Fruit fly (Drosophila melanogaster) whole organism, adult: ENCODE data around the gene CG4045.

Experiments
- CG11617 ChIP-seq: fragments of 200-800 bp; sonication (Bioruptor generic); optimal IDR thresholded peaks from 2 replicates; lab custom pipeline; 2017; ENCODE audit warnings: mild to moderate bottlenecking, missing biosample characterization, missing genetic modification reagents, missing genetic modification characterization
- CG12768 ChIP-seq: fragments of 200-800 bp; sonication (Bioruptor generic); optimal IDR thresholded peaks from 2 replicates; lab custom pipeline; 2017; ENCODE audit warnings: missing biosample characterization, missing genetic modification characterization, mild to moderate bottlenecking, moderate library complexity, missing genetic modification reagents
- CG14711 ChIP-seq: fragments of 200-800 bp; sonication (Bioruptor generic); optimal IDR thresholded peaks from 2 replicates; lab custom pipeline; 2018; ENCODE audit warnings: missing biosample characterization, mild to moderate bottlenecking, missing genetic modification characterization, moderate library complexity
- CG1620 ChIP-seq: fragments of 200-800 bp; sonication (Bioruptor generic); optimal IDR thresholded peaks from 2 replicates; lab custom pipeline; 2016; ENCODE audit warnings: missing biosample characterization, missing genetic modification characterization
- CG33017 ChIP-seq: fragments of 200-800 bp; sonication (Bioruptor generic); optimal IDR thresholded peaks from 2 replicates; lab custom pipeline; 2018; ENCODE audit warnings: missing biosample characterization, mild to moderate bottlenecking, missing genetic modification characterization, moderate library complexity
- CG5204 ChIP-seq: fragments of 200-800 bp; sonication (Bioruptor generic); optimal IDR thresholded peaks from 2 replicates; lab custom pipeline; 2016; ENCODE audit warnings: missing biosample characterization, missing genetic modification characterization
- CG7045 ChIP-seq: fragments of 200-800 bp; sonication (Bioruptor generic); optimal IDR thresholded peaks from 2 replicates; lab custom pipeline; 2017; ENCODE audit warnings: missing biosample characterization, mild to moderate bottlenecking, missing genetic modification characterization
- CG7101 ChIP-seq: fragments of 200-800 bp; sonication (Bioruptor generic); optimal IDR thresholded peaks from 2 replicates; lab custom pipeline; 2018; ENCODE audit warnings: missing biosample characterization, mild to moderate bottlenecking, missing genetic modification characterization, moderate library complexity
- Clk ChIP-seq: fragments of 200-800 bp; sonication (Bioruptor generic); optimal IDR thresholded peaks from 2 replicates; lab custom pipeline; 2017; ENCODE audit warnings: missing biosample characterization, missing genetic modification characterization
- Crg-1 ChIP-seq: fragments of 200-800 bp; sonication (Bioruptor generic); optimal IDR thresholded peaks from 2 replicates; lab custom pipeline; 2016; ENCODE audit warnings: missing biosample characterization, missing genetic modification characterization
- Hr96 ChIP-seq: fragments of 200-800 bp; sonication (Bioruptor generic); optimal IDR thresholded peaks from 2 replicates; lab custom pipeline; 2016; ENCODE audit warnings: missing biosample characterization, missing genetic modification characterization
- Mnt ChIP-seq: fragments of 200-800 bp; sonication (Bioruptor generic); optimal IDR thresholded peaks from 2 replicates; lab custom pipeline; 2016; ENCODE audit warnings: missing biosample characterization, mild to moderate bottlenecking, missing genetic modification characterization
- bab1 ChIP-seq: fragments of 200-800 bp; sonication (Bioruptor generic); optimal IDR thresholded peaks from 3 replicates; lab custom pipeline; 2019; ENCODE audit warnings: missing biosample characterization, mild to moderate bottlenecking, missing genetic modification characterization, moderate library complexity
- cic ChIP-seq: fragments of 200-800 bp; sonication (Bioruptor generic); optimal IDR thresholded peaks from 2 replicates; lab custom pipeline; 2017; ENCODE audit warnings: missing biosample characterization, mild to moderate bottlenecking, missing genetic modification characterization, moderate library complexity
- cnc ChIP-seq, 2 experiments: fragments of >200 bp; optimal IDR thresholded peaks; 2 replicates each; lab custom pipeline; 2017
- kay ChIP-seq: fragments of 200-800 bp; sonication (Bioruptor generic); peaks from one replicate; lab custom pipeline; 2016; ENCODE audit warnings: missing biosample characterization, missing genetic modification characterization, borderline replicate concordance
- ovo ChIP-seq: fragments of 200-800 bp; sonication (Bioruptor generic); optimal IDR thresholded peaks from 2 replicates; lab custom pipeline; 2016; ENCODE audit warnings: missing biosample characterization, missing genetic modification characterization
- pad ChIP-seq: fragments of 200-800 bp; sonication (Bioruptor generic); optimal IDR thresholded peaks from 3 replicates; lab custom pipeline; 2017; ENCODE audit warnings: missing biosample characterization, missing genetic modification characterization, mild to moderate bottlenecking, moderate library complexity, missing genetic modification reagents
- tj ChIP-seq: fragments of 200-800 bp; sonication (Bioruptor generic); optimal IDR thresholded peaks from 3 replicates; lab custom pipeline; 2017; ENCODE audit warnings: missing biosample characterization, mild to moderate bottlenecking, missing genetic modification characterization, moderate library complexity
- toe ChIP-seq: fragments of 200-800 bp; sonication (Bioruptor generic); optimal IDR thresholded peaks from 2 replicates; lab custom pipeline; 2016; ENCODE audit warnings: missing biosample characterization, missing genetic modification characterization

Gene CG4045

dm6 chrX:2104365-2104764, 28.7 kb upstream of the CG4045 start:
- no peak for TF ChIP-seq CG33017 (tag; lab: Kevin White, UChicago)
- no peak for TF ChIP-seq bab1
- TF ChIP-seq Mnt (GFP tag; lab: Kevin White, UChicago): no peak
- no peak for TF ChIP-seq CG7045
- TF ChIP-seq Crg-1 (GFP tag; lab: Kevin White, UChicago): no peak
- TF ChIP-seq Clk: no peak
- TF ChIP-seq cic (GFP tag; lab: Kevin White, UChicago): no peak
- no peak for TF ChIP-seq cnc (optimal IDR thresholded peaks at IDR 0.05; lab: Kevin White, UChicago)
- TF ChIP-seq kay (GFP tag; lab: Kevin White, UChicago): no peak
- TF ChIP-seq toe: no peak
- no peak for TF ChIP-seq CG1620
- no peak for TF ChIP-seq CG7101 (tag; lab: Kevin White, UChicago)
- no peak for TF ChIP-seq CG14711 (tag; lab: Kevin White, UChicago)
- no peak for TF ChIP-seq pad (GFP tag; lab: Kevin White, UChicago)
- TF ChIP-seq CG5204 (GFP tag; lab: Kevin White, UChicago): no peak
- no peak for TF ChIP-seq tj (GFP tag; lab: Kevin White, UChicago)

DNA sequence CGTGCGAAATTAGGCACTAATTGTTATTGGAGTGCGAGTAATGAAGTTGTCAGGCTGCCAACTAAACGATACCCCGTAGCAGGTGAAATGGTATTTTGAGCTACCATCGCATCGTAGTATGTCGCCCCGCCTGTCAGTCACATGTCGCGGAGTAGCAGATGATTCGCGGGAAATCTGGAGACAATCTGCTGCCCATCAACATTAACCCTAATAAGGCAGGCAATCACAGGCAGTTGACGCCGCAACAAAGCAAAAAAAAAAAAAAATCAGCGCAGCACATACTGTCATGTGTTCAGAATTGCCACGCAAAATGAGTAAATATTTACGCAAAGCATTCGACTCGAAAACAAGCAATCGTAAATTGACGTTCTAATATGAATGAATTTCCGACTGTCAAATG, 28.2 kb upstream of the CG4045 start:
- TF ChIP-seq CG5204 (GFP tag; lab: Kevin White, UChicago) (no peak), CG14711 (tag; lab: Kevin White, UChicago) (no peak), kay (GFP tag; lab: Kevin White, UChicago) (no peak), Clk (no peak)

dm6 chrX:2098267-2098666, 22.6 kb upstream of the CG4045 start:
- TF ChIP-seq CG11617 (GFP tag; lab: Kevin White, UChicago): no peak
- TF ChIP-seq CG14711 (tag; lab: Kevin White, UChicago): peak; percentile 40
- TF ChIP-seq pad (GFP tag; lab: Kevin White, UChicago): no peak
- peak; percentile 8 for TF ChIP-seq CG33017 (tag; lab: Kevin White, UChicago)

DNA sequence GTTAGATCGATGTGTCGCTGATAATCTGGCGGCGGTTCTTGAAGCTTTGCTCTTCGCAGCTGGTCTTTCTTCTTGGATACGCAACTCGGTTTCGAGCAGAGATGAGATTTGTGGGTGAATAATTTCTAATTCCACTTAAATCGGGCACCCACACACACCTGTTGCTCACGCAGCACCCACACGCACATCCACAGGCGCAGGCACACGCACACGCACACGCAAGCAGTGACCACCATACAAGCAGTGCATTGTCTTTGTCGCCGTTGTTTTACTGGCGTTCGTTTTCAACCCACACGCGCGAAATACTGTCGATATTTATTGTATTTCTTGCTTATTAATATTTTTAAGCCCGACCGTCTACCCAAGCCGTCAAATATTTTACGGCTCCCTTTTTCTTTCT, 20.6 kb upstream of the CG4045 start:
- TF ChIP-seq CG14711 (tag; lab: Kevin White, UChicago) (no peak), CG7101 (tag; lab: Kevin White, UChicago) (no peak)

DNA sequence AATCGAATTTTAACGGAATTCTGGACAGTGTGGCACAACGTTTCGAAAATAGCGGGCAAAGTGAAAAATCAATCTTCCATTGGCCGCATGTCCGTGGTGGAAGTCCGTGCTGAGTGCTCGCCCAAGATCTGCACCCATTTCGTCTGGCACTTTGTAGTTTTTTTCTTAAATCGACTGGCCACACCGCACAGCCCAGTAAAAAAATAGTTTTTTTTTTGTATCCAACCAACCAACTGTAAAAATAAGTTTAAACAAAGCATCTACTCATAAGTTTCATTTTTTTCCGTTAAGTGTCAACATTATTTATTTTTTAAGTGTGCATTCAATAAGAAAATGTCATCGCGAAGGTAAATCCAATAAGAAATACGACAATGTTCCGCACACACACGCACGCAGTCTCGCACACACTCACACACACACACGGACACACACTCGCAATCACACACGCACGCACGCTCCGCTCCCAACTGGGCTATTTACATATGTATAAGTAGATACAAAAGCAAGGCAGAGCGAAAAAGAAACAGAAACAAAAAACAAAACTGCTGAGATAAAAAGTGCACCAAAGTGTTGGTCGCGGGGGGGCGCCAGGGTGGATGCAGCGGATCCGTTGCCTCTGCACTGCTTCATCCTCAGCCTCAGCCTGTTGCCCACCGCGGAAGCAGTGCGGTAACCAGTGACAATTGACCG, 18.5 kb upstream of the CG4045 start, which contains the start of gene csw:
csw (plus strand) TSS at position 163 of the 690 bp plus-strand sequence.
- TF ChIP-seq CG12768 (GFP tag; lab: Kevin White, UChicago) (peak; percentile 30), CG7045 (no peak), CG11617 (GFP tag; lab: Kevin White, UChicago) (peak; percentile 71), Crg-1 (GFP tag; lab: Kevin White, UChicago) (peak; percentile 52), toe (no peak), pad (GFP tag; lab: Kevin White, UChicago) (peak; percentile 51), CG5204 (GFP tag; lab: Kevin White, UChicago) (peak; percentile 30), tj (GFP tag; lab: Kevin White, UChicago) (peak; percentile 65), Mnt (GFP tag; lab: Kevin White, UChicago) (peak; percentile 70), CG14711 (tag; lab: Kevin White, UChicago) (peak; percentile 17), CG1620 (peak; percentile 55), ovo (GFP tag; lab: Kevin White, UChicago) (peak; percentile 70), CG33017 (tag; lab: Kevin White, UChicago) (peak; percentile 18), cic (GFP tag; lab: Kevin White, UChicago) (peak; percentile 33), cnc (optimal IDR thresholded peaks at IDR 0.05; lab: Kevin White, UChicago) (no peak), bab1 (peak; percentile 67), CG7101 (tag; lab: Kevin White, UChicago) (peak; percentile 70), Hr96 (GFP tag; lab: Kevin White, UChicago) (no peak)

DNA sequence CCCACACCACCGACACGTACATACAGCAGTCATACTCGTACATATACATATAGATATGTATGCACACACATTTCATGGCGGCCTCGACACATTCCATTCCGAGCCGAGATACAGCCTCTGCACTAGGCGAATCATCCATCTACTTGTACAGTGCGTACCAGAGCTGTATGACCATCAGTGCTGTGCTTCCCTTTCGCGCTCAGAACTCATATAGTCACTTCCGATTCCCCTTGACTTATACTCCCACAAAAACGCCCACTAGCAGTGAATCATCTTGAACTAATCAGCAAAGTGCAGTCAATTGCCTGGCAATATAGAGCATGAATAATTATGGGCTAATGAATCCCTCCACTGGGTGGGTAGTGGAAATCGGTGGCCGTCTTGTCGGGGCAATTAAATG, 14.1 kb upstream of the CG4045 start:
- no peak for TF ChIP-seq CG7045
- no peak for TF ChIP-seq Clk
- TF ChIP-seq ovo (GFP tag; lab: Kevin White, UChicago): no peak
- no peak for TF ChIP-seq kay (GFP tag; lab: Kevin White, UChicago)
- no peak for TF ChIP-seq Hr96 (GFP tag; lab: Kevin White, UChicago)
- TF ChIP-seq cnc (optimal IDR thresholded peaks at IDR 0.05; lab: Kevin White, UChicago): no peak

DNA sequence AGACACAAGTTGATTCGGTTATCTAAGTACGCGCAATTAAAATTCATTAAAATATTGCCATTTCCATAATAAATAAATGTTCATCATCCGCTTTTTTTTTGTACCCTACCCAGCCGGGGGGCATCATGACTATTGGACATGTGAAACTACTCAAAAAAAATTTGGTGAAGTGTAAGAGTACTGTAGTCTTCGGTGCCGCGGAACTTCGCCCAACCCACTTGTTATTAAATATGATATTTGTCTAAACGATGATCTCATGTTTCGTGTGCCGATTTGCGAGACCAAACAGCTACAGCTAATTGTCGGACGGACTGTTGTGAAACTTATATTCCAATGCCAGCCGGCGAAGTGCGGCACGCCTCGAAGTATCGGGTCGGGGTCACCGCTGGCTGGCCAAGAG, 13.1 kb upstream of the CG4045 start:
- no peak for TF ChIP-seq CG7045
- TF ChIP-seq Crg-1 (GFP tag; lab: Kevin White, UChicago): no peak
- no peak for TF ChIP-seq cnc (optimal IDR thresholded peaks at IDR 0.05; lab: Kevin White, UChicago)
- no peak for TF ChIP-seq ovo (GFP tag; lab: Kevin White, UChicago)
- no peak for TF ChIP-seq kay (GFP tag; lab: Kevin White, UChicago)
- no peak for TF ChIP-seq CG7101 (tag; lab: Kevin White, UChicago)
- TF ChIP-seq pad (GFP tag; lab: Kevin White, UChicago): no peak
- TF ChIP-seq CG12768 (GFP tag; lab: Kevin White, UChicago): no peak
- no peak for TF ChIP-seq Clk
- TF ChIP-seq CG14711 (tag; lab: Kevin White, UChicago): no peak
- no peak for TF ChIP-seq bab1
- TF ChIP-seq CG11617 (GFP tag; lab: Kevin White, UChicago): no peak
- TF ChIP-seq CG5204 (GFP tag; lab: Kevin White, UChicago): no peak
- TF ChIP-seq tj (GFP tag; lab: Kevin White, UChicago): no peak
- no peak for TF ChIP-seq toe
- no peak for TF ChIP-seq CG33017 (tag; lab: Kevin White, UChicago)
- no peak for TF ChIP-seq Mnt (GFP tag; lab: Kevin White, UChicago)
- TF ChIP-seq CG1620: no peak
